Worm (Caenorhabditis elegans): ENCODE measurements around the gene chpf-2.

ce11 chrV:3039282-3039681 lies at the start of gene chpf-2:
- TF ChIP-seq dpl-1 (GFP tag; optimal IDR thresholded peaks at IDR 0.05) = no peak
- TF ChIP-seq lin-39 (tag; optimal IDR thresholded peaks at IDR 0.05) = no peak

Data from whole organism, L4 larva.